Worm (Caenorhabditis elegans) whole organism, L3 larva: ENCODE data around the gene pxd-1.

ENCODE experiments used
- R02D3.7 ChIP-seq: fragments of 150-350 bp; optimal IDR thresholded peaks from 2 replicates; lab custom pipeline; 2014; ENCODE audit warnings: missing biosample characterization, missing genetic modification characterization
- ZK546.5 ChIP-seq: sonication (generic microtip); optimal IDR thresholded peaks from 2 replicates; lab custom pipeline; 2017; ENCODE audit warnings: missing biosample characterization, missing genetic modification characterization
- aly-2 ChIP-seq: fragments of 150-350 bp; optimal IDR thresholded peaks from 2 replicates; lab custom pipeline; 2014; ENCODE audit warnings: missing biosample characterization, missing genetic modification characterization
- ama-1 ChIP-seq: fragments of 150-350 bp; optimal IDR thresholded peaks from 2 replicates; lab custom pipeline; 2018
- ceh-16 ChIP-seq: sonication (generic microtip); optimal IDR thresholded peaks from 2 replicates; lab custom pipeline; 2017; ENCODE audit warnings: missing biosample characterization, missing genetic modification characterization
- ceh-28 ChIP-seq: fragments of 150-350 bp; optimal IDR thresholded peaks from 2 replicates; lab custom pipeline; 2014; ENCODE audit warnings: missing biosample characterization, missing genetic modification reagents, missing genetic modification characterization
- ceh-82 ChIP-seq: fragments of 150-350 bp; optimal IDR thresholded peaks from 2 replicates; lab custom pipeline; 2014; ENCODE audit warnings: missing biosample characterization, missing genetic modification characterization
- egl-27 ChIP-seq: sonication (generic microtip); optimal IDR thresholded peaks from 4 replicates; lab custom pipeline; 2017; ENCODE audit warnings: missing biosample characterization, missing genetic modification reagents, missing genetic modification characterization
- elt-2 ChIP-seq: sonication (generic microtip); optimal IDR thresholded peaks from 2 replicates; lab custom pipeline; 2016; ENCODE audit warnings: missing genetic modification reagents, mild to moderate bottlenecking, missing genetic modification characterization, missing compliant biosample characterization
- elt-3 ChIP-seq, 3 experiments: fragments of 150-350 bp in 1 of 3; sonication (generic microtip) in 2 of 3; optimal IDR thresholded peaks; 2 replicates in 2 of 3; 4 replicates in 1 of 3; lab custom pipeline; 2014 to 2017; ENCODE audit warnings: missing biosample characterization in 3 of 3, missing genetic modification characterization in 3 of 3
- eor-1 ChIP-seq, 2 experiments: fragments of 150-350 bp; optimal IDR thresholded peaks; 2 replicates each; lab custom pipeline; 2014 to 2018; ENCODE audit warnings: missing biosample characterization in 2 of 2, missing genetic modification characterization in 2 of 2
- fos-1 ChIP-seq: fragments of 150-350 bp; optimal IDR thresholded peaks from 2 replicates; lab custom pipeline; 2014; ENCODE audit warnings: missing biosample characterization, missing genetic modification characterization
- hmg-11 ChIP-seq: sonication (generic microtip); optimal IDR thresholded peaks from 2 replicates; lab custom pipeline; 2016; ENCODE audit warnings: missing genetic modification characterization, missing compliant biosample characterization
- lin-39 ChIP-seq: fragments of 150-350 bp; optimal IDR thresholded peaks from 2 replicates; lab custom pipeline; 2018; ENCODE audit warnings: missing biosample characterization, missing genetic modification reagents, missing genetic modification characterization
- lsy-12 ChIP-seq: sonication (generic microtip); optimal IDR thresholded peaks from 2 replicates; lab custom pipeline; 2016; ENCODE audit warnings: mild to moderate bottlenecking, missing genetic modification characterization, missing compliant biosample characterization
- mml-1 ChIP-seq: fragments of 150-350 bp; sonication (generic microtip); optimal IDR thresholded peaks from 3 replicates; lab custom pipeline; 2014; ENCODE audit warnings: missing biosample characterization, missing genetic modification characterization
- nfya-1 ChIP-seq: sonication (generic microtip); optimal IDR thresholded peaks from 2 replicates; lab custom pipeline; 2017; ENCODE audit warnings: missing genetic modification characterization, mild to moderate bottlenecking, missing compliant biosample characterization, antibody characterized with exemption, moderate library complexity; ENCODE audit not compliant: insufficient read depth
- nhr-11 ChIP-seq: fragments of 150-350 bp; optimal IDR thresholded peaks from 2 replicates; lab custom pipeline; 2014; ENCODE audit warnings: missing biosample characterization, missing genetic modification characterization
- nhr-12 ChIP-seq: fragments of 150-350 bp; optimal IDR thresholded peaks from 2 replicates; lab custom pipeline; 2014; ENCODE audit warnings: missing biosample characterization, missing genetic modification characterization
- nhr-25 ChIP-seq: sonication (generic microtip); optimal IDR thresholded peaks from 2 replicates; lab custom pipeline; 2017; ENCODE audit warnings: missing biosample characterization, missing genetic modification characterization
- nhr-28 ChIP-seq: fragments of 150-350 bp; optimal IDR thresholded peaks from 2 replicates; lab custom pipeline; 2014; ENCODE audit warnings: missing biosample characterization, missing genetic modification characterization
- nhr-43 ChIP-seq: sonication (generic microtip); optimal IDR thresholded peaks from 2 replicates; lab custom pipeline; 2016; ENCODE audit warnings: mild to moderate bottlenecking, missing genetic modification characterization, missing compliant biosample characterization; ENCODE audit not compliant: poor library complexity, severe bottlenecking
- pha-4 ChIP-seq: fragments of 150-350 bp; optimal IDR thresholded peaks from 2 replicates; lab custom pipeline; 2014; ENCODE audit warnings: missing biosample characterization, missing genetic modification reagents, missing genetic modification characterization
- skn-1 ChIP-seq: fragments of 150-350 bp; optimal IDR thresholded peaks from 2 replicates; lab custom pipeline; 2014; ENCODE audit warnings: missing biosample characterization, missing genetic modification characterization
- tbx-2 ChIP-seq: sonication (generic microtip); optimal IDR thresholded peaks from 2 replicates; lab custom pipeline; 2016; ENCODE audit warnings: mild to moderate bottlenecking, missing genetic modification characterization, missing compliant biosample characterization
- unc-39 ChIP-seq: sonication (generic microtip); optimal IDR thresholded peaks from 4 replicates; lab custom pipeline; 2017; ENCODE audit warnings: missing biosample characterization, missing genetic modification characterization
- unc-62 ChIP-seq: fragments of 150-350 bp; sonication (generic microtip); optimal IDR thresholded peaks from 4 replicates; lab custom pipeline; 2014; ENCODE audit warnings: missing biosample characterization, missing genetic modification reagents, missing genetic modification characterization
- zag-1 ChIP-seq: fragments of 150-350 bp; optimal IDR thresholded peaks from 2 replicates; lab custom pipeline; 2014; ENCODE audit warnings: missing biosample characterization, missing genetic modification characterization
- ztf-4 ChIP-seq: fragments of 150-350 bp; optimal IDR thresholded peaks from 2 replicates; lab custom pipeline; 2014; ENCODE audit warnings: missing biosample characterization, missing genetic modification characterization

pxd-1 gene

DNA sequence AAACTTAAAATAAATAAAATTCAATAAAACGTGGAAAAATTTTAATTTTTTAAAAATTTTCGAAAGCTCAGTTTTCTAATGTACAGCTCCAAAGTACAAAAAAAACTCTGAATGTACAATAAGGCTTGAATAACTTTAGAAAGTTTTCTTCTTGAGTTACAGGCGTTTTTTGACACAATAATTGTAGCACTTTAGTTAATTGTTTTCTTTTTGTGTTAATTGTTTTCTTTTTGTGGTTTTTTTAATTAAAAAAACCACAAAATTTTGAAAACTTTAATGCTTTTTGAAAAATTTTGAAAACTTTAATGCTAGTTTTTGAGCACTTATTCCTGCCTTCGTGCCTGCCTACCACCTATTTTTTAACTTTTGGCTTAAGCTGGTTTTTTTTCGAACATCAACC, 41.7 kb upstream of the pxd-1 start, which contains the start of gene R10E9.2:
Gene R10E9.2 (minus strand): TSS at position 101 of the 400 bp plus-strand sequence.
- TF ChIP-seq egl-27 (no peak), nhr-12 (tag; lab: Kevin White, UChicago) (no peak)

DNA sequence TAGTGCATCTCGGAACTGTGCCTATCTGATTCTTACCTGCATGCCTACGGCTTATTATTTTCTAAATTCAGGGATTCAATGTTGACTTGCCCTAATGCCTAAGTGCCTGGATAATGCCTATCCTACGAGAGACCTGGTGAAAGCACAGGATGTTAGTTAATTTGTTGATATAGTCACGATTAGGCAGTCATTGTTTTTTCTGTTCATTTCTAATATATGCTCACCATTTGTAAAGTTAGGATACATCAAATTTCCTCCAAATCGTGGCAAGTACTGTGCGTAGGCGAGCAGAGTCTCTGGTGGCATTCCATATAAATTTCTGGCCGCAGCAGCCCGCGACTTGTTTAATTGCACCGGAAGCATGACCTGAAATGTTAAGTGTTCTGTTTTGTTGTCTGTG, 39.8 kb upstream of the pxd-1 start:
- no peak for TF ChIP-seq skn-1 (tag; lab: Kevin White, UChicago)
- no peak for TF ChIP-seq unc-62 (GFP tag; lab: Kevin White, UChicago)
- no peak for TF ChIP-seq lin-39
- no peak for TF ChIP-seq nhr-25 (tag; lab: Kevin White, UChicago)
- no peak for TF ChIP-seq unc-39
- no peak for TF ChIP-seq R02D3.7 (tag; lab: Kevin White, UChicago)
- TF ChIP-seq tbx-2 (tag; lab: Kevin White, UChicago), result no peak
- TF ChIP-seq elt-3 (tag; optimal IDR thresholded peaks at IDR 0.05; lab: Kevin White, UChicago), result no peak
- no peak for TF ChIP-seq ama-1 (lab: Kevin White, UChicago)
- TF ChIP-seq eor-1 (tag; optimal IDR thresholded peaks at IDR 0.05; lab: Kevin White, UChicago), result no peak
- no peak for TF ChIP-seq nhr-11 (tag; lab: Kevin White, UChicago)
- TF ChIP-seq zag-1 (tag; lab: Kevin White, UChicago), result no peak
- TF ChIP-seq nhr-28, result no peak
- no peak for TF ChIP-seq ZK546.5 (tag; lab: Kevin White, UChicago)
- TF ChIP-seq nhr-12 (tag; lab: Kevin White, UChicago), result no peak
- no peak for TF ChIP-seq fos-1 (tag; lab: Kevin White, UChicago)
- no peak for TF ChIP-seq ceh-28 (tag; lab: Kevin White, UChicago)
- TF ChIP-seq, all 47 proteins: peak for 0

DNA sequence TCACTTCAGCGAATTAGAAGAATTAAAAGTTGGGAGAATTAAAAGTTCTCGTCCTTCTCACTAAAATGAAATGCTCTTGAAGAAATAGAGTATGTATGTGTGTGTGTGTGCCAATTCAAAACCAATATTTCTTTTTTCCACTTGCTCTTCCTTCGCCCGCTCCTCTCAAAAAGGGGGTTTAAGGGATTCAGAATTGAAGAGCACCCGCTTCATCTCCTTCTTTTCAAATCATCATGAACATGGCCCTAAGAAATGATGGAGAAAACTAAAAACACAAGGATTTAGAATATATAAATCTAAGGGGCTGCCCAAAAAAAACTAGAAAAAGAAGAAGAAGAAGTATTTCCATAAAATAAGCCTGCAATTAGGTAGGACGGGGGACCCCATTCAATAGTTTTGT, 36.8 kb upstream of the pxd-1 start:
- TF ChIP-seq ztf-4 (tag; lab: Kevin White, UChicago), result no peak
- TF ChIP-seq zag-1 (tag; lab: Kevin White, UChicago), result no peak
- peak; percentile 38 for TF ChIP-seq lin-39
- TF ChIP-seq ceh-82 (tag; lab: Kevin White, UChicago), result no peak

DNA sequence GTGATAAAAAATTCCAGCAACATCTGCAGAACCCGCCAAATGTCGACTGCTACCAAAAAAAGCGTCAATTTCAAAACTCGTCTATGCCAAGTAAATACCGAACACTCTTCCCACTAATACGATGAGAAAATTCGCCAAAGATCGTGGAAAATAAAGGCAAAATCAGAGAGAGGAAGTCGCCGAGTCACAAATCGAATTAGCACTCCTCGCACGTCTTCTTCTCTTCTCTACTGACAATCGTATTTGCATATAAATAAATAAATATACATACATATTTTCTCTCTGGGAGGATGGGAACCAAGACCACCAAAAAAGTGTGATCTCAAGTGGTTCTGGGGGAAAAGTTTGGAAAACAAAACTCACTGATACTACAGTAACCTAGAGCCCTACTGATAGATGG, 35.5 kb upstream of the pxd-1 start:
- TF ChIP-seq elt-2 (tag; lab: Kevin White, UChicago) (no peak), lsy-12 (no peak), elt-3 (tag; optimal IDR thresholded peaks at IDR 0.05; lab: Kevin White, UChicago) (no peak), skn-1 (tag; lab: Kevin White, UChicago) (no peak), eor-1 (tag; optimal IDR thresholded peaks at IDR 0.05; lab: Kevin White, UChicago) (no peak), ceh-16 (tag; lab: Kevin White, UChicago) (no peak), nhr-12 (tag; lab: Kevin White, UChicago) (no peak), aly-2 (no peak)

DNA sequence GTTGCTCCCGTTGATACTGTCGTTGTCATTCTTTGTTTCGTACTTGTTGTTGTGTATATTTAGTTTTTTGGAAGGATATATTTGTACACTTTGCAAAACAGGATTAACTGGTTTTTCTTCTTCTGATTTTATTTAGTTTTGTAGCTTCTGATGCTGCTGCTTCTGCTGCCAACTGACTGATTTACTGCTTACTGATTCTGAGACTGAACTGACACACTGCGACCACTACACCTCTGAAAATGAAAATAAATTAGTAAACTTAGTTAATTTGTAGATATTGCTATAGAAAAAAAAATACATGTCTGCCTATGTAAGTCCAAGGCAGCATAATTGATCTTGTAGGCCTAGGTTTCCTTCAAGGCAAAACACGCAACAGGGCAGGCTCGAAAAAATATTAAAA, 33.3 kb upstream of the pxd-1 start, which contains the start of gene R10E9.4:
Gene R10E9.4 (minus strand): TSS at position 101 of the 400 bp plus-strand sequence.
- TF ChIP-seq elt-2 (tag; lab: Kevin White, UChicago), result no peak
- TF ChIP-seq mml-1 (tag; lab: Kevin White, UChicago), result no peak
- TF ChIP-seq nhr-43 (tag; lab: Kevin White, UChicago), result no peak
- no peak for TF ChIP-seq egl-27
- no peak for TF ChIP-seq hmg-11 (tag; lab: Kevin White, UChicago)
- no peak for TF ChIP-seq nhr-25 (tag; lab: Kevin White, UChicago)

DNA sequence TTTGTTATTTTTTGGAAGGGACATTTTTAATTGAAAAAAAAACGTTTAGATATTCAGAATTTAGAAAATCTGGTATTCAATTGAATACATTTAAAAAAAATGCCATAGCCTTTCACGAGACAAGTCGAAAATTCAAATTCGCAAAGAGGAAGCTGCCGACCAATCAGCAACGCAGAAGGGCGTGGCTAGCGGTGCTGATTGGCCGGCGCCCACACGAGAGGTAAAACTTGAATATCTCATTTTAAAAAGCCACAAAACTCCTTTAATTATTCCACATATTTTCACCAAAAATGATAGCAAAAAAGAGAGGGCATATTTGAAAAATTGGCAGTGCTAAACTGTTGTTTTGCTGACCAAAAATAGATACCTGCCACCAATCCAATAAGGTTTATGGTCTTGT, 31.4 kb upstream of the pxd-1 start:
- TF ChIP-seq nfya-1 (peak; percentile 75), pha-4 (tag; lab: Kevin White, UChicago) (no peak)

DNA sequence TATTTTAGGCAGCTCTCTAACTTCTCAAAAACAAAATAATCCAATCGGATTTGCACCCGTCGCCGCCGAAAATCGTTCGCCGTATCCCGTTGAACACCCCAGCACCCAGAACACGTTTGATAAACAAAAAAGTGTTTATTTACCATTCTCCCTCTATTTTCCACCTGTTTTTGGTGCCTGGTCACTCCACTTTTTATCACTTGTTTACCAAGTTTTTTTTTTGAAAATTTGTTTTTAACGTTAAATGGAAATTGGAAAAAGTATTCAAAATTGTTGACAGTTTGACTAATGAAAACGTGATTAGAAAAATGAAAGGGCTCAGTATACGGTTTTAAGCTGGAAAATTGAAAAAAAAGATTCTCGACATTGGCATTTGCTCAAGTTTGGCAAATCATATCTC, 30.9 kb upstream of the pxd-1 start:
- TF ChIP-seq ztf-4 (tag; lab: Kevin White, UChicago) (no peak), pha-4 (tag; lab: Kevin White, UChicago) (peak; percentile 84)
- TF ChIP-seq, all 47 proteins: peak for 1
